Worm (Caenorhabditis elegans): Measurements from ENCODE around the gene gldi-8.

Gene gldi-8

DNA sequence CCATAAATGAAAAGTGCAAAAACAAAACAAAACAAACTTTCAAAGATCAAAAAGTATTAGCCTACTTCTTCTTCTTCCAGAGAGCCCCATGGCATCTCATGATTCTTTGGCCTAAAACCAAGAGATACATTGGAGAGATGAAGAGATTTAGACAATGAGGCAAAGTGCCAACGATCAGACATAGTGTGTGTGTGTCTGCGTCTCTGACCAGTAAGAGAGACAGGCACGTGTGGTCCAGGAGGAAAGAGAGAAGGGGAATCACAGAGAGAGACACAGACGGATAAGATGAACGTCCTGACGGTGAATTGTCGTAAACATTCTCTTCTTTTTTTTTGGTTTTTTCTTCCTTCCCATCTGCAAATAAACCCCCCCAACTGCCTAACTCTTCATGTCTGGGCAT lies 16.1 kb downstream of the gldi-8 start (continued):
- peak; percentile 58; the same call in 1 of the 2 replicates for TF ChIP-seq unc-98 (GFP tag; IDR thresholded peaks at IDR 0.05)
- TF ChIP-seq unc-130 (tag; optimal IDR thresholded peaks at IDR 0.05), result peak; percentile 94
- TF ChIP-seq mab-9 (GFP tag; IDR thresholded peaks at IDR 0.05), result peak; percentile 70
- TF ChIP-seq lin-15B (tag; optimal IDR thresholded peaks at IDR 0.05), result peak; percentile 1
- TF ChIP-seq vab-15 (tag; optimal IDR thresholded peaks at IDR 0.05), result peak; percentile 66
- peak; percentile 91 for TF ChIP-seq unc-86 (tag; optimal IDR thresholded peaks at IDR 0.05)
- TF ChIP-seq pax-3 (tag; optimal IDR thresholded peaks at IDR 0.05), result peak; percentile 80
- peak; percentile 93 for TF ChIP-seq mep-1 (tag; optimal IDR thresholded peaks at IDR 0.05)
- peak; percentile 57 for TF ChIP-seq F16B12.6 (tag; optimal IDR thresholded peaks at IDR 0.05)
- peak; percentile 68 for TF ChIP-seq blmp-1 (tag; optimal IDR thresholded peaks at IDR 0.05)
- no peak for TF ChIP-seq hpl-2 (GFP tag; optimal IDR thresholded peaks at IDR 0.05)
- TF ChIP-seq nhr-11 (tag; optimal IDR thresholded peaks at IDR 0.05), result peak; percentile 89
- TF ChIP-seq nhr-84 (tag; optimal IDR thresholded peaks at IDR 0.05), result no peak
- peak; percentile 44 for TF ChIP-seq ceh-8 (GFP tag; optimal IDR thresholded peaks at IDR 0.05)
- TF ChIP-seq nhr-77 (tag; optimal IDR thresholded peaks at IDR 0.05), result peak; percentile 93
- TF ChIP-seq nhr-47 (tag; optimal IDR thresholded peaks at IDR 0.05), result peak; percentile 95
- peak; percentile 99 for TF ChIP-seq nhr-71 (tag; optimal IDR thresholded peaks at IDR 0.05)
- peak; percentile 85 for TF ChIP-seq irx-1 (tag; optimal IDR thresholded peaks at IDR 0.05)
- TF ChIP-seq zip-4 (GFP tag; optimal IDR thresholded peaks at IDR 0.05), result no peak
- TF ChIP-seq grh-1 (GFP tag; IDR thresholded peaks at IDR 0.05), result peak; percentile 67
- TF ChIP-seq ceh-90 (tag; optimal IDR thresholded peaks at IDR 0.05), result no peak
- peak; percentile 68 for TF ChIP-seq sox-4 (tag; optimal IDR thresholded peaks at IDR 0.05)
- TF ChIP-seq nhr-12 (tag; optimal IDR thresholded peaks at IDR 0.05), result no peak
- peak; percentile 98 for TF ChIP-seq snu-23 (GFP tag; optimal IDR thresholded peaks at IDR 0.05)
- no peak for TF ChIP-seq alr-1 (tag; optimal IDR thresholded peaks at IDR 0.05; ENCODE audit: borderline replicate concordance)
- no peak for TF ChIP-seq pqm-1 (tag; optimal IDR thresholded peaks at IDR 0.05)
- TF ChIP-seq nhr-90 (tag; optimal IDR thresholded peaks at IDR 0.05; ENCODE audit: poor library complexity), result peak; percentile 83
- TF ChIP-seq ama-1 (optimal IDR thresholded peaks at IDR 0.05), result peak; percentile 15
- no peak for TF ChIP-seq ets-5 (GFP tag; IDR thresholded peaks at IDR 0.05)
- TF ChIP-seq pag-3 (tag; optimal IDR thresholded peaks at IDR 0.05; ENCODE audit: borderline replicate concordance, insufficient read depth), result peak; percentile 95
- peak; percentile 85 for TF ChIP-seq nhr-237 (tag; optimal IDR thresholded peaks at IDR 0.05)
- peak; percentile 93 to 96 for TF ChIP-seq lsy-2 (tag; optimal IDR thresholded peaks at IDR 0.05)
- peak; percentile 100 for TF ChIP-seq lin-14 (GFP tag; optimal IDR thresholded peaks at IDR 0.05)
- peak; percentile 72 to 78 (median 73) for TF ChIP-seq dpl-1 (GFP tag; optimal IDR thresholded peaks at IDR 0.05)
- TF ChIP-seq egl-27 (tag; optimal IDR thresholded peaks at IDR 0.05), result peak; percentile 89 to 93
- TF ChIP-seq ztf-11 (tag; optimal IDR thresholded peaks at IDR 0.05), result peak in 1 of 2 experiments; percentile 77
- peak; percentile 95 for TF ChIP-seq tbx-2 (tag; optimal IDR thresholded peaks at IDR 0.05)
- TF ChIP-seq C16A3.4 (tag; optimal IDR thresholded peaks at IDR 0.05), result peak; percentile 91
- TF ChIP-seq rnt-1 (tag; optimal IDR thresholded peaks at IDR 0.05), result peak; percentile 94
- TF ChIP-seq hlh-4 (tag; optimal IDR thresholded peaks at IDR 0.05), result no peak
- peak; percentile 60 for TF ChIP-seq aly-2 (tag; optimal IDR thresholded peaks at IDR 0.05)
- TF ChIP-seq hlh-17 (GFP tag; optimal IDR thresholded peaks at IDR 0.05; ENCODE audit: borderline replicate concordance), result no peak
- peak; percentile 85 for TF ChIP-seq fos-1 (tag; optimal IDR thresholded peaks at IDR 0.05)
- TF ChIP-seq sptf-1 (tag; optimal IDR thresholded peaks at IDR 0.05), result no peak
- no peak for TF ChIP-seq C34B4.2 (tag; optimal IDR thresholded peaks at IDR 0.05)
- TF ChIP-seq lin-13 (GFP tag; optimal IDR thresholded peaks at IDR 0.05), result peak; percentile 88
- no peak for TF ChIP-seq Y116A8C.19 (tag; optimal IDR thresholded peaks at IDR 0.05; ENCODE audit: borderline replicate concordance)
- peak; percentile 88 to 93 for TF ChIP-seq efl-1 (optimal IDR thresholded peaks at IDR 0.05)
- TF ChIP-seq efl-1 (GFP tag; optimal IDR thresholded peaks at IDR 0.05 in 1 of 2), result peak; percentile 74 to 97
- peak; percentile 48 for TF ChIP-seq elt-2 (tag; optimal IDR thresholded peaks at IDR 0.05)
- TF ChIP-seq aha-1 (tag; optimal IDR thresholded peaks at IDR 0.05), result no peak
- TF ChIP-seq mef-2 (tag; optimal IDR thresholded peaks at IDR 0.05), result peak; percentile 79
- TF ChIP-seq jun-1 (tag; optimal IDR thresholded peaks at IDR 0.05), result peak; percentile 85

All from whole organism, L1 larva.